Worm (Caenorhabditis elegans) whole organism, young adult: Measurements from ENCODE around the gene srt-36.

Experiments used
- ccch-3 ChIP-seq: fragments of 200-800 bp; sonication (Bioruptor generic); optimal IDR thresholded peaks from 2 replicates; lab custom pipeline; 2018; ENCODE audit warnings: mild to moderate bottlenecking, missing genetic modification characterization, missing compliant biosample characterization
- fkh-3 ChIP-seq: sonication (generic microtip); optimal IDR thresholded peaks from 2 replicates; lab custom pipeline; 2016; ENCODE audit warnings: mild to moderate bottlenecking, missing genetic modification characterization, missing compliant biosample characterization
- sea-2 ChIP-seq: fragments of 200-800 bp; sonication (Bioruptor generic); IDR thresholded peaks from 2 replicates; pipeline ENCODE4 v1.3.6; 2022; ENCODE audit warnings: missing genetic modification characterization, missing compliant biosample characterization

DNA sequence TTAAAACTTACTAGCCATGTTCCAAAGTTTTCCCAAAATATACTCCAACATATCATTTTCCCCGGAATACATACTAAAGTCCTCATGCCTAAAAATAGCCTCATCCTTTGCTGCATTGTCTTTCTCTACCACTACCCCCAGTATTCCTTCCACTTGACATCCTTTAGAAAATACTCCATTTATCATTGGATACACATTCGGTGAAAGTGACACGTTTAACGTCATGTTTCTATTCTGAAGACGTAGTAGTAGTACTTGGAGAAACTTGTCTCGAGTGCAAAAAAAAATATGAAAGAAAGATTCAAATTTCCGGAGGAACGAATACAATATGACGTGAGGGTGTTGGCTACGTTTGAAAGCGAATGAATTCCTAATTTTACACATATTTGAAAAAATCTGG lies 51.2 kb downstream of the srt-36 start:
- TF ChIP-seq sea-2 (no peak), ccch-3 (GFP tag; lab: Kevin White, UChicago) (no peak), fkh-3 (tag; lab: Kevin White, UChicago) (no peak)
